Fruit fly (Drosophila melanogaster) whole organism, wandering third instar larva: Measurements from ENCODE around the gene CycY.

Experiments used
- Abd-B ChIP-seq: fragments of >200 bp; optimal IDR thresholded peaks from 2 replicates; lab custom pipeline; 2017; ENCODE audit warnings: missing biosample characterization, missing genetic modification characterization
- CG32264 ChIP-seq: fragments of 200-800 bp; sonication (Bioruptor generic); optimal IDR thresholded peaks from 2 replicates; lab custom pipeline; 2016; ENCODE audit warnings: missing biosample characterization, missing genetic modification characterization
- CG9705 ChIP-seq: fragments of 200-800 bp; sonication (Bioruptor generic); optimal IDR thresholded peaks from 2 replicates; lab custom pipeline; 2018; ENCODE audit warnings: missing biosample characterization, mild to moderate bottlenecking, missing genetic modification characterization
- CrebA ChIP-seq: fragments of 200-800 bp; sonication (Bioruptor generic); optimal IDR thresholded peaks from 2 replicates; lab custom pipeline; 2016; ENCODE audit warnings: missing biosample characterization, mild to moderate bottlenecking, missing genetic modification characterization, borderline replicate concordance
- Dfd ChIP-seq: fragments of >200 bp; optimal IDR thresholded peaks from 2 replicates; lab custom pipeline; 2017; ENCODE audit warnings: missing biosample characterization, missing genetic modification characterization
- Dif ChIP-seq: fragments of 200-275, 200-300 bp; sonication (Bioruptor generic); optimal IDR thresholded peaks from 2 replicates; lab custom pipeline; 2018; ENCODE audit warnings: missing biosample characterization, missing genetic modification characterization; ENCODE audit not compliant: partially characterized antibody
- GATAd ChIP-seq: sonication (Bioruptor generic); optimal IDR thresholded peaks from 2 replicates; lab custom pipeline; 2016; ENCODE audit warnings: missing biosample characterization, missing genetic modification characterization
- Hr78 ChIP-seq: fragments of >200 bp; optimal IDR thresholded peaks from 2 replicates; lab custom pipeline; 2017; ENCODE audit warnings: missing biosample characterization, missing genetic modification characterization
- Hr83 ChIP-seq: fragments of 200-300 bp; sonication (Bioruptor generic); optimal IDR thresholded peaks from 2 replicates; lab custom pipeline; 2016; ENCODE audit warnings: missing biosample characterization, mild to moderate bottlenecking, missing genetic modification characterization, moderate library complexity; ENCODE audit not compliant: poor library complexity, severe bottlenecking
- Myc ChIP-seq: fragments of >200 bp; optimal IDR thresholded peaks from 2 replicates; lab custom pipeline; 2017
- N ChIP-seq: fragments of >200 bp; optimal IDR thresholded peaks from 2 replicates; lab custom pipeline; 2018; ENCODE audit warnings: missing biosample characterization, missing external identifiers, missing genetic modification characterization
- OdsH ChIP-seq: fragments of 200-800 bp; sonication (Bioruptor generic); optimal IDR thresholded peaks from 2 replicates; lab custom pipeline; 2016; ENCODE audit warnings: missing biosample characterization, mild to moderate bottlenecking, missing genetic modification characterization
- Sp1 ChIP-seq: fragments of 200-800 bp; sonication (Bioruptor generic); optimal IDR thresholded peaks from 3 replicates; lab custom pipeline; 2019; ENCODE audit warnings: missing biosample characterization, mild to moderate bottlenecking, missing genetic modification characterization, moderate library complexity
- Vsx2 ChIP-seq: fragments of 200-300, 225-300 bp; sonication (Bioruptor generic); optimal IDR thresholded peaks from 2 replicates; lab custom pipeline; 2018; ENCODE audit warnings: missing biosample characterization, missing genetic modification characterization; ENCODE audit not compliant: partially characterized antibody
- br ChIP-seq: fragments of 200-800 bp; sonication (Bioruptor generic); optimal IDR thresholded peaks from 2 replicates; lab custom pipeline; 2016; ENCODE audit warnings: missing biosample characterization, missing genetic modification characterization
- brk ChIP-seq: fragments of 200-800 bp; sonication (Bioruptor generic); optimal IDR thresholded peaks from 2 replicates; lab custom pipeline; 2016; ENCODE audit warnings: missing biosample characterization, mild to moderate bottlenecking, missing genetic modification characterization
- dl ChIP-seq, 2 experiments: fragments of 175-275, 200-275 bp in 1 of 2; fragments of 200-275 bp in 1 of 2; sonication (Bioruptor generic); optimal IDR thresholded peaks; lab custom pipeline; 2018; ENCODE audit warnings: mild to moderate bottlenecking in 2 of 2, missing biosample characterization in 2 of 2, missing genetic modification characterization in 2 of 2, moderate library complexity in 2 of 2; ENCODE audit not compliant: partially characterized antibody in 2 of 2, insufficient read depth in 1 of 2
- fru ChIP-seq: fragments of 200-800 bp; sonication (Bioruptor generic); optimal IDR thresholded peaks from 3 replicates; lab custom pipeline; 2016; ENCODE audit warnings: missing biosample characterization, mild to moderate bottlenecking, missing genetic modification characterization
- jim ChIP-seq: fragments of 175-275, 200-325 bp; sonication (Bioruptor generic); optimal IDR thresholded peaks from 2 replicates; lab custom pipeline; 2016; ENCODE audit warnings: missing biosample characterization, mild to moderate bottlenecking, missing genetic modification characterization
- lola ChIP-seq: fragments of >200 bp; optimal IDR thresholded peaks from 2 replicates; lab custom pipeline; 2017; ENCODE audit warnings: missing biosample characterization, missing genetic modification characterization
- pan ChIP-seq: fragments of >200 bp; optimal IDR thresholded peaks from 2 replicates; lab custom pipeline; 2017
- psq ChIP-seq: fragments of 200-800 bp; sonication (Bioruptor generic); optimal IDR thresholded peaks from 3 replicates; lab custom pipeline; 2017; ENCODE audit warnings: missing biosample characterization, mild to moderate bottlenecking, missing genetic modification characterization, moderate library complexity
- rgr ChIP-seq: fragments of 200-800 bp; sonication (Bioruptor generic); optimal IDR thresholded peaks from 3 replicates; lab custom pipeline; 2016; ENCODE audit warnings: missing biosample characterization, mild to moderate bottlenecking, missing genetic modification characterization
- sage ChIP-seq: fragments of 200-800 bp; sonication (Bioruptor generic); optimal IDR thresholded peaks from 2 replicates; lab custom pipeline; 2016; ENCODE audit warnings: missing biosample characterization, mild to moderate bottlenecking, missing genetic modification characterization
- sv ChIP-seq: fragments of 200-800 bp; sonication (Bioruptor generic); optimal IDR thresholded peaks from 3 replicates; lab custom pipeline; 2016; ENCODE audit warnings: missing biosample characterization, missing genetic modification characterization
- tai ChIP-seq: sonication (Bioruptor generic); optimal IDR thresholded peaks from 2 replicates; lab custom pipeline; 2016; ENCODE audit warnings: missing biosample characterization, missing genetic modification characterization
- woc ChIP-seq: sonication (Bioruptor generic); optimal IDR thresholded peaks from 2 replicates; lab custom pipeline; 2016; ENCODE audit warnings: missing biosample characterization, mild to moderate bottlenecking, missing genetic modification characterization

CycY gene

DNA sequence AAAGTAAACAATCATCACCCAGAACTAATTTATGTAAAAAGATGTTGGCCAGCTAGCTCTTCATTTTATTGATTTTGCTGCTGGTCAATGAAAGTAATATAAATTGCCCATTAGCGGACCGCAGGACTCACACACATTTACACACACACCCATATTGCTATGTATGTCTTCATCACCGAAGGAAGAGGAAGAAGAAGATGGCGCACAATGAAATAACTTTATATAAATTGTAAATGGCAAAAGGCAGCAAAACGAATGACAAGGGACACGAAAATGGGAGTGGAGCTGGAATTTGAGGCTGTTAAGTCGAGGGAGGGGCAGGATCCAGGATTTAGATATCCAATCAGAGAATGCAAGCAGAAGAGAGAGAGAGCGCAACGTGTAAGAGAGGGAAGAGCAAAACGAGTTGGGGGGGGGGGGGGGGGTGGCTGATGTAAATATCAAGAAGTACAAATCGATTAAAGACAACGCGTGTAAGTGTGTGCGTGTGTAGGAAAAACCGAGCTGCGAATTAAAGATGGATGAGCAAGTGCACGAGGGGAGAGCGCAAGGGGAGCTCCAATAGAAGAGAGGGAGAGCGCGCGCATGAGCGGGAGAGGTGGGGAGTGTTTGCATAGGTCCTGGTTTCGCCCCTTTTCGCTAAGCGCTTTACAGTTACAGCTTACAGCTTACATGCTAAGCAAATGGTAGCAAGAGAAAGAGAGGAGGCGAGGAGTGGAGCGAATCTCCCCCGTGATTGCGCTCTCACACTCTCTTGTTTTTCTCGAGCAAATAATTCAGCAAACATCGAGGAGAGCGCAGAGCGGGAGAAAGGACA is 9.1 kb downstream of the CycY start:
- TF ChIP-seq sage (GFP tag; lab: Kevin White, UChicago), result no peak
- TF ChIP-seq psq (GFP tag; lab: Kevin White, UChicago), result peak; percentile 70
- TF ChIP-seq Dfd (GFP tag; lab: Kevin White, UChicago), result peak; percentile 16
- TF ChIP-seq OdsH (GFP tag; lab: Kevin White, UChicago), result no peak

DNA sequence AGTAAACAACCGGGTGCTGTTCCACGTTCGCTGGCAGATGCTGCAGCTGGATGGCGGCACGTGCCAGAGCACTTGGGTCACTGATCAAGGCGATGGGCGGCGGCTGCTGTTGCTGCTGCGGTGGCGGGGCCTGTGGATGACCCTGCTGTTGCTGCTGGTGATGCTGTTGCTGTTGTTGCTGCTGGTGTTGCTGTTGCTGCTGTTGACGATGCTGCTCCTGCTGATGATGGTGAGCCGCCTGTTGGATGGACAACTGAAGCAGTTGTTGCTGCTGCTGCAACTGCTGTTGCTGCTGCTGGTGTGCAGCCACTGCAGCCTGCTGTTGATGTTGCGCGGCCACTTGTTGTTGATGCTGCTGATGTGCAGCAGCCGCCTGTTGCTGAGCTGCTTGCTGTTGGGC is 16.5 kb downstream of the CycY start:
- peak; percentile 95 for TF ChIP-seq Dfd (GFP tag; lab: Kevin White, UChicago)
- TF ChIP-seq Dif (GFP tag; lab: Kevin White, UChicago), result no peak

DNA sequence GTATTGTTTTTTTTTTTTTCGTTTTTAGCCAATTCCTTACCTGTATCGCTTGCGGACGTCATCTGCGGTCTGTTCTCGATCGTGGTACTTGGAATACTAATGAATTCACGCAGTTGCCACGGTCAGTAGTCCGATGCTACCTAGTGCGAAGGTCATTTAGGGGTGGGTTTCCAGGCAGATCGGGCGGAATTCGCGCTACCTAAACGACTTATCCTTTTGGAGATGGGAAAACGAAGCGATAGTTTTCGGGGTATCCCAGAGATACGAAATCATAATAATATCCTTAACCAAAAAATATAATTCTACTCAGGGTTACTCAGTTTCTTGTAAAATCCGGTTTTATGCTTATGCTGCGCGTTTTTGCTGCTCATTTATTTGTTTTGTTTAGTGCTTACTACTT is 19.6 kb downstream of the CycY start, which contains the start of gene CG14937:
TSS of gene CG14937 (minus strand) at position 101 of the 400 bp plus-strand sequence.
- TF ChIP-seq Vsx2, result no peak
- TF ChIP-seq GATAd, result no peak
- TF ChIP-seq N (GFP tag; lab: Kevin White, UChicago), result no peak
- TF ChIP-seq fru, result no peak
- TF ChIP-seq tai (GFP tag; lab: Kevin White, UChicago), result no peak
- no peak for TF ChIP-seq br (GFP tag; lab: Kevin White, UChicago)
- no peak for TF ChIP-seq Hr83
- TF ChIP-seq CG32264, result no peak
- TF ChIP-seq sv, result no peak
- no peak for TF ChIP-seq sage (GFP tag; lab: Kevin White, UChicago)
- TF ChIP-seq dl (GFP tag; optimal IDR thresholded peaks at IDR 0.05; lab: Kevin White, UChicago; ENCODE audit: insufficient read depth in 1 of 2, partially characterized antibody in 2 of 2), result no peak
- no peak for TF ChIP-seq Abd-B (GFP tag; lab: Kevin White, UChicago)
- no peak for TF ChIP-seq Myc (lab: Kevin White, UChicago)
- TF ChIP-seq pan (lab: Kevin White, UChicago), result no peak
- TF ChIP-seq woc (GFP tag; lab: Kevin White, UChicago), result no peak

DNA sequence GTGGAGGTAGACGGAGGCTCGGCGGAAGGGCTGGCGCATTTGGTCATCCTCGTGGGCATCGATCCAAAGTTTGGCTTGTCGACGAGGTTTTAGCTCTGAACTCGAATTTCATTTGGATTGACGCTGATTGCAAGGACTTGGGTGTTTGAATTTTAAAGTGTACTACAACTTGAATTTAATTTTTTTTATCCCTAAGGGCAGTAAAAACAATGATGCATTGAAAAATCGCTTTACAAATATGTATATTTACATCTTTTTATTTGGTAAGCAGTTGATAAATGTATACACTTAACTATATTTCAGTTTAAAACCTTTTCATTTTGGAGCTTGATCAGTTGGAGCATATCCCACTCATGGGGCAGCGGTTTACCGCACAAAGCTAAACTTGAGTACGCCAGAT is 21.3 kb downstream of the CycY start, which contains the start of gene Tsp33B:
TSS of gene Tsp33B (minus strand) at position 101 of the 400 bp plus-strand sequence.
- TF ChIP-seq Sp1 (GFP tag; lab: Kevin White, UChicago), result no peak
- no peak for TF ChIP-seq Abd-B (GFP tag; lab: Kevin White, UChicago)

DNA sequence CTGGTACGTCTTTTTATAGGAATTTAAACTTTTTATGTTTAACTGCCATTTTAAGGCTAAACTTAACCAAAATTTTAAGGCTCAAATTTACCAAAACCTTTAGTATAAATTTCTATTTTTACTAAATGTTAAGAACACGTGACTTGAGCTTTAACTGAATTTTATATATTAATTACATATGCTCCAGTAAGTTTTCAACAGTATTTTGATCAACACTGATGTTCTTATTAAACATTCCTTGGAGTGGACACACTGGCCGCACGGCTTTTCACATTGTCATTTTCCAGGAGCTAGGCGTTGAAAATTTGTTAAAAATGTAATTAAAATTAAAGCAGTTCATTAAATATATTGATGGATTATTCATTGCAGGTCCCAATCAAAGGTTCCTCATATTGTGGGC is 23.9 kb downstream of the CycY start, which contains the start of gene CG14932:
TSS of gene CG14932 (plus strand) at position 230 of the 400 bp plus-strand sequence.
- TF ChIP-seq rgr (GFP tag; lab: Kevin White, UChicago), result no peak
- no peak for TF ChIP-seq jim (GFP tag; lab: Kevin White, UChicago)
- no peak for TF ChIP-seq lola (GFP tag; lab: Kevin White, UChicago)
- no peak for TF ChIP-seq psq (GFP tag; lab: Kevin White, UChicago)
- TF ChIP-seq, all 38 proteins: peak for 0

DNA sequence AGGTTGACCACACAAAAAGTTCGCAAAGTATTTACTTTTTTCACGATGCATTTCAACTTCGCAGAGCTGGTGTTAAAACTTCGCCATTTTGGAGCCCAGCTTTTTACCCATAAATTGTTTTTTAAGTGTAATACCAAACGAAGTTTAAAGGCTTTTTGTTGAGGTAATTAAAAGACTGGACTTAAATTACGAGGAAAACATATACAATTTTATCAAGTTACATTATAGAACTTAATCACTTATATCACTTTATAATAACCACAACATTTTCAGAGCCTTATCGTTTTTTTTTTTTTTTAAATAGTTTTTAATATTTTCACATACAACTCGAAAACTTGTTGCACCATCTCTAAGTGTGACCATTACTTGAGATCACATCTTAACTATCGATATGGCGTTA is 25.5 kb downstream of the CycY start, which contains the start of gene CG14931:
TSS of gene CG14931 (plus strand) at position 301 of the 400 bp plus-strand sequence.
- no peak for TF ChIP-seq Dif (GFP tag; lab: Kevin White, UChicago)
- TF ChIP-seq brk (GFP tag; lab: Kevin White, UChicago), result no peak
- no peak for TF ChIP-seq GATAd
- no peak for TF ChIP-seq rgr (GFP tag; lab: Kevin White, UChicago)
- TF ChIP-seq Hr78, result no peak
- TF ChIP-seq CG9705 (GFP tag; lab: Kevin White, UChicago), result no peak
- no peak for TF ChIP-seq pan (lab: Kevin White, UChicago)
- no peak for TF ChIP-seq dl (GFP tag; optimal IDR thresholded peaks at IDR 0.05; lab: Kevin White, UChicago; ENCODE audit: insufficient read depth in 1 of 2, partially characterized antibody in 2 of 2)
- no peak for TF ChIP-seq Hr83
- TF ChIP-seq jim (GFP tag; lab: Kevin White, UChicago), result no peak
- TF ChIP-seq CrebA, result no peak
- no peak for TF ChIP-seq woc (GFP tag; lab: Kevin White, UChicago)
- TF ChIP-seq sage (GFP tag; lab: Kevin White, UChicago), result no peak
- TF ChIP-seq, all 38 proteins: peak for 0
